Worm (Caenorhabditis elegans) whole organism, mixed stage, embryonic: Measurements from ENCODE around the gene Y82E9BR.8.

Source experiments
- bed-3 ChIP-seq: fragments of 200-800 bp; sonication (Bioruptor generic); optimal IDR thresholded peaks from 3 replicates; lab custom pipeline; 2018; ENCODE audit warnings: mild to moderate bottlenecking, missing genetic modification characterization, moderate library complexity, missing compliant biosample characterization
- blmp-1 ChIP-seq: fragments of 150-350 bp; optimal IDR thresholded peaks from 2 replicates; lab custom pipeline; 2014; ENCODE audit warnings: missing biosample characterization, missing genetic modification characterization
- ceh-39 ChIP-seq: fragments of 150-350 bp; optimal IDR thresholded peaks from 2 replicates; lab custom pipeline; 2014; ENCODE audit warnings: missing biosample characterization, missing genetic modification characterization
- ceh-43 ChIP-seq: fragments of 200-800 bp; sonication (Bioruptor generic); optimal IDR thresholded peaks from 2 replicates; lab custom pipeline; 2018; ENCODE audit warnings: mild to moderate bottlenecking, missing genetic modification characterization, moderate library complexity, missing compliant biosample characterization
- ceh-83 ChIP-seq: fragments of 200-800 bp; sonication (Bioruptor generic); optimal IDR thresholded peaks from 2 replicates; lab custom pipeline; 2018; ENCODE audit warnings: mild to moderate bottlenecking, missing genetic modification characterization, missing compliant biosample characterization
- ces-1 ChIP-seq: fragments of 150-350 bp; optimal IDR thresholded peaks from 2 replicates; lab custom pipeline; 2014; ENCODE audit warnings: missing biosample characterization, missing genetic modification reagents, missing genetic modification characterization
- drap-1 ChIP-seq: fragments of 200-800 bp; sonication (Bioruptor generic); optimal IDR thresholded peaks from 3 replicates; lab custom pipeline; 2018; ENCODE audit warnings: mild to moderate bottlenecking, missing genetic modification characterization, missing compliant biosample characterization
- elt-1 ChIP-seq: sonication (generic microtip); optimal IDR thresholded peaks from 2 replicates; lab custom pipeline; 2017; ENCODE audit warnings: missing genetic modification characterization, mild to moderate bottlenecking, missing compliant biosample characterization, antibody characterized with exemption, moderate library complexity, borderline replicate concordance; ENCODE audit not compliant: insufficient read depth
- elt-3 ChIP-seq: fragments of 150-350 bp; optimal IDR thresholded peaks from 2 replicates; lab custom pipeline; 2014; ENCODE audit warnings: missing biosample characterization, missing genetic modification characterization
- flh-1 ChIP-seq: fragments of 200-800 bp; sonication (Bioruptor generic); optimal IDR thresholded peaks from 2 replicates; lab custom pipeline; 2018; ENCODE audit warnings: mild to moderate bottlenecking, missing genetic modification characterization, moderate library complexity, missing compliant biosample characterization
- hlh-1 ChIP-seq: fragments of 150-350 bp; optimal IDR thresholded peaks from 2 replicates; lab custom pipeline; 2014; ENCODE audit warnings: missing biosample characterization, missing genetic modification reagents, missing genetic modification characterization
- lin-13 ChIP-seq: fragments of 150-350 bp; optimal IDR thresholded peaks from 2 replicates; lab custom pipeline; 2014; ENCODE audit warnings: missing biosample characterization, missing genetic modification characterization
- lsy-2 ChIP-seq: fragments of 150-350 bp; optimal IDR thresholded peaks from 2 replicates; lab custom pipeline; 2014; ENCODE audit warnings: missing biosample characterization, missing genetic modification characterization
- mab-5 ChIP-seq: fragments of 150-350 bp; optimal IDR thresholded peaks from 2 replicates; lab custom pipeline; 2014; ENCODE audit warnings: missing biosample characterization, missing genetic modification characterization
- mep-1 ChIP-seq: fragments of 150-350 bp; optimal IDR thresholded peaks from 2 replicates; lab custom pipeline; 2017; ENCODE audit warnings: missing biosample characterization, missing genetic modification reagents, missing genetic modification characterization, inconsistent platforms
- mls-2 ChIP-seq: sonication (generic microtip); optimal IDR thresholded peaks from 2 replicates; lab custom pipeline; 2016; ENCODE audit warnings: mild to moderate bottlenecking, missing genetic modification characterization, moderate library complexity, missing compliant biosample characterization
- nhr-12 ChIP-seq: fragments of 150-350 bp; optimal IDR thresholded peaks from 2 replicates; lab custom pipeline; 2014; ENCODE audit warnings: missing biosample characterization, missing genetic modification characterization
- nhr-28 ChIP-seq: fragments of 150-350 bp; optimal IDR thresholded peaks from 2 replicates; lab custom pipeline; 2014; ENCODE audit warnings: missing biosample characterization, missing genetic modification characterization
- nhr-76 ChIP-seq: sonication (generic microtip); optimal IDR thresholded peaks from 2 replicates; lab custom pipeline; 2017; ENCODE audit warnings: missing biosample characterization, missing genetic modification characterization
- pha-4 ChIP-seq: fragments of 150-350 bp; optimal IDR thresholded peaks from 2 replicates; lab custom pipeline; 2018; ENCODE audit warnings: missing biosample characterization, missing genetic modification reagents, missing genetic modification characterization
- sem-2 ChIP-seq: fragments of 200-800 bp; sonication (Bioruptor generic); optimal IDR thresholded peaks from 2 replicates; lab custom pipeline; 2018; ENCODE audit warnings: mild to moderate bottlenecking, missing genetic modification characterization, missing compliant biosample characterization
- snpc-4 ChIP-seq: fragments of 150-350 bp; optimal IDR thresholded peaks from 2 replicates; lab custom pipeline; 2014; ENCODE audit warnings: missing biosample characterization, missing genetic modification characterization
- sptf-1 ChIP-seq: sonication (generic microtip); optimal IDR thresholded peaks from 2 replicates; lab custom pipeline; 2017; ENCODE audit warnings: mild to moderate bottlenecking, missing genetic modification characterization, moderate library complexity, missing compliant biosample characterization
- tbx-8 ChIP-seq: fragments of 200-800 bp; sonication (Bioruptor generic); optimal IDR thresholded peaks from 2 replicates; lab custom pipeline; 2018; ENCODE audit warnings: mild to moderate bottlenecking, missing genetic modification characterization, moderate library complexity, missing compliant biosample characterization
- unc-120 ChIP-seq: sonication (generic microtip); optimal IDR thresholded peaks from 2 replicates; lab custom pipeline; 2017; ENCODE audit warnings: missing genetic modification characterization, missing compliant biosample characterization; ENCODE audit not compliant: poor library complexity, severe bottlenecking
- unc-39 ChIP-seq: fragments of 150-350 bp; optimal IDR thresholded peaks from 2 replicates; lab custom pipeline; 2014; ENCODE audit warnings: missing biosample characterization, missing genetic modification characterization
- unc-62 ChIP-seq: fragments of 150-350 bp; optimal IDR thresholded peaks from 2 replicates; lab custom pipeline; 2014; ENCODE audit warnings: missing biosample characterization, missing genetic modification reagents, missing genetic modification characterization
- zip-8 ChIP-seq: fragments of 150-350 bp; optimal IDR thresholded peaks from 2 replicates; lab custom pipeline; 2014; ENCODE audit warnings: missing biosample characterization, missing genetic modification characterization

The Y82E9BR.8 gene

ce11 chrIII:1308887-1309286, 49.0 kb downstream of the Y82E9BR.8 start, which contains the start of gene Y82E9BL.12:
Gene Y82E9BL.12 (plus strand): TSS chrIII:1309187.
- TF ChIP-seq nhr-12 (tag; lab: Kevin White, UChicago) = no peak
- no peak for TF ChIP-seq hlh-1 (tag; lab: Kevin White, UChicago)
- TF ChIP-seq elt-1 = no peak
- no peak for TF ChIP-seq tbx-8 (GFP tag; lab: Kevin White, UChicago)
- TF ChIP-seq bed-3 (GFP tag; lab: Kevin White, UChicago) = no peak
- TF ChIP-seq elt-3 = no peak
- no peak for TF ChIP-seq mab-5
- TF ChIP-seq mls-2 = no peak
- no peak for TF ChIP-seq nhr-28 (tag; lab: Kevin White, UChicago)
- TF ChIP-seq lin-13 (tag; lab: Kevin White, UChicago) = no peak
- no peak for TF ChIP-seq flh-1 (GFP tag; lab: Kevin White, UChicago)
- TF ChIP-seq sem-2 (GFP tag; lab: Kevin White, UChicago) = no peak
- TF ChIP-seq snpc-4 (tag; lab: Kevin White, UChicago) = no peak
- TF ChIP-seq drap-1 (GFP tag; lab: Kevin White, UChicago) = no peak
- TF ChIP-seq ces-1 (GFP tag; lab: Kevin White, UChicago) = no peak
- TF ChIP-seq mep-1 (tag; lab: Kevin White, UChicago) = no peak
- no peak for TF ChIP-seq lsy-2 (tag; lab: Kevin White, UChicago)
- TF ChIP-seq ceh-39 (tag; lab: Kevin White, UChicago) = no peak
- no peak for TF ChIP-seq ceh-83 (GFP tag; lab: Kevin White, UChicago)
- TF ChIP-seq unc-62 (GFP tag; lab: Kevin White, UChicago) = no peak

DNA sequence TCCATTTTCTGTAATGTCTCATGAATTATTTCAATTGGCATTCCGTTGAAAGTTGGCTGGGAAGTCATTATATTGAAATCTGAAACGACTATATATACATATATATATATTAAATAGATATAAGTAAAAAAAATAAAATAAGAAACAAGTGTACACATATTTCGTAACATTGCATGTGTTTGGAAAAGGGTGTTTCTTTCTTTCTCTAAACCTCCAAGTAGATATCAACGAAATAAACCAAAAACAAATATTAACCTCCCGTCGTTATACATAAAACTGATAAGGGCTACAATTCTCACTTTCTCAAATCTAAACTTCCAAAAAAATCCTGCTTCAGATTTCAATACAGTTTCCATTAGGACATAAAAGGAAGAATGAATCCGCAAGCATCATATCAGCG, 49.7 kb downstream of the Y82E9BR.8 start, which contains the start of gene fbxa-79:
Gene fbxa-79, minus strand, starts transcription at position 86 of the 400 bp plus-strand sequence.
- TF ChIP-seq unc-120 (tag; lab: Kevin White, UChicago) (no peak), drap-1 (GFP tag; lab: Kevin White, UChicago) (no peak), mab-5 (no peak), nhr-28 (tag; lab: Kevin White, UChicago) (no peak), nhr-76 (tag; lab: Kevin White, UChicago) (no peak), pha-4 (tag; lab: Kevin White, UChicago) (no peak), unc-39 (tag; lab: Kevin White, UChicago) (no peak), lin-13 (tag; lab: Kevin White, UChicago) (no peak), ceh-39 (tag; lab: Kevin White, UChicago) (no peak), zip-8 (no peak)

DNA sequence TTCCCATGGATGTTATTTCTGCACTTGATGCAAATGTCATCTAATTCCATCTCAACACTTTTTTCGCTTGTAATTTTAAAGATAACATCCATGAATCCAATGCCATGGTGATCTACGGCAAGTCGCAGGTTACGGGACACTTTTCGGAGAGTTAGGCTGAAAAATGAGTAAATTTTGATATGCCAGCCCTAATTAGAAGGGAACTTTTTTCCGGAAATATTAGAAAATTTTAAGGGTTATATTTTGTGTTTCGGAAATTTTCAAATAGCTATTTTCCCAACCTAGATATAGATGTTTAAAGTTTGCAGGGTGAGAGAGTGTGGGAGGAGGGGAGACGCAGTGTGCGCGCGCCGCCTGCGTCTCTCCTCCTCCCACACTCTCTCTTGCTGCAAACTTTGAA, 50.5 kb downstream of the Y82E9BR.8 start:
- TF ChIP-seq unc-120 (tag; lab: Kevin White, UChicago) (no peak), blmp-1 (tag; lab: Kevin White, UChicago) (no peak), ceh-43 (GFP tag; lab: Kevin White, UChicago) (no peak), sptf-1 (tag; lab: Kevin White, UChicago) (no peak), ces-1 (GFP tag; lab: Kevin White, UChicago) (no peak), mep-1 (tag; lab: Kevin White, UChicago) (no peak)
